Worm (Caenorhabditis elegans): Measurements from ENCODE around the gene W01B6.8.

DNA sequence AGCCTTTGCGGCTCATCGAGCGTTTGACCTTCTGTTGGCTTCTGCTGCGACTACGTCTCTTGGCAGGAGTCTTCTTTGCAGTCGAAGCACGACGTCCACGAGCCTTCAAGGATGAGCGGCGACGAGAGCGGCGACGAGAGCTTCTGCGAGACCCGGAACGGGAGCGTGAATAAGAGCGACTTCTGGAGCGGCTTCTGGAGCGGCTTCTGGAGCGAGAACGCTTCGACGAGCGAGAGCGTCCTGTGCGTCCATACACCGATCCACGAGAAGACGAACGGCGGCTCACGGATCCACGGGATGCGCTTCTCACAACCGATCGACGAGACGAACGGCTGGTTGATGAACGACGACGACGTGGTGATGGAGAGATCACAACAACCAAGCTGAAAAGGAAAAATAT lies 26.7 kb upstream of the W01B6.8 start:
- no peak for TF ChIP-seq ceh-9 (tag; optimal IDR thresholded peaks at IDR 0.05)
- TF ChIP-seq unc-55 (GFP tag; optimal IDR thresholded peaks at IDR 0.05): no peak
- no peak for TF ChIP-seq ceh-22 (tag; optimal IDR thresholded peaks at IDR 0.05)
